Worm (Caenorhabditis elegans): ENCODE data around the gene cyp-35A4.

Gene cyp-35A4

ce11 chrV:4005219-4005618, 26.2 kb upstream of the cyp-35A4 start, which contains the start of gene srh-8:
TSS of gene srh-8 (plus strand) at chrV:4005519.
- TF ChIP-seq T22C8.4 (GFP tag; IDR thresholded peaks at IDR 0.05) (no peak), cog-1 (tag; optimal IDR thresholded peaks at IDR 0.05) (no peak), ref-1 (GFP tag; conservative IDR thresholded peaks at IDR 0.05) (no peak), tab-1 (GFP tag; IDR thresholded peaks at IDR 0.05) (no peak), klf-2 (GFP tag; conservative IDR thresholded peaks at IDR 0.05) (no peak), flt-1 (GFP tag; IDR thresholded peaks at IDR 0.05) (no peak), ztf-23 (GFP tag; IDR thresholded peaks at IDR 0.05) (no peak), med-1 (GFP tag; optimal IDR thresholded peaks at IDR 0.05; ENCODE audit: insufficient read depth) (no peak), ztf-29 (GFP tag; IDR thresholded peaks at IDR 0.05) (no peak)

- no peak for TF ChIP-seq tab-1 (GFP tag; IDR thresholded peaks at IDR 0.05)
- TF ChIP-seq flt-1 (GFP tag; IDR thresholded peaks at IDR 0.05) = no peak
These were observed 23.5 kb upstream of the cyp-35A4 start, which contains the start of gene srh-7 for ce11 chrV:4007927-4008326. TSS of gene srh-7 (plus strand) at chrV:4008227.

ce11 chrV:4010170-4010569, 21.2 kb upstream of the cyp-35A4 start, which contains the start of gene srh-4:
TSS of gene srh-4 (plus strand) at chrV:4010470.
- TF ChIP-seq ztf-29 (GFP tag; IDR thresholded peaks at IDR 0.05) = no peak

ce11 chrV:4016780-4017179, 14.6 kb upstream of the cyp-35A4 start, which contains the start of gene srw-89:
TSS of gene srw-89 (plus strand) at chrV:4017080.
- TF ChIP-seq ztf-29 (GFP tag; IDR thresholded peaks at IDR 0.05) (no peak), ztf-23 (GFP tag; IDR thresholded peaks at IDR 0.05) (no peak), tab-1 (GFP tag; IDR thresholded peaks at IDR 0.05) (no peak), T22C8.4 (GFP tag; IDR thresholded peaks at IDR 0.05) (no peak), med-1 (GFP tag; optimal IDR thresholded peaks at IDR 0.05; ENCODE audit: insufficient read depth) (no peak), flt-1 (GFP tag; IDR thresholded peaks at IDR 0.05) (no peak), cog-1 (tag; optimal IDR thresholded peaks at IDR 0.05) (no peak), ref-1 (GFP tag; conservative IDR thresholded peaks at IDR 0.05) (no peak), klf-2 (GFP tag; conservative IDR thresholded peaks at IDR 0.05) (no peak)

- TF ChIP-seq cog-1 (tag; optimal IDR thresholded peaks at IDR 0.05) (no peak), klf-2 (GFP tag; conservative IDR thresholded peaks at IDR 0.05) (no peak), ztf-23 (GFP tag; IDR thresholded peaks at IDR 0.05) (no peak), med-1 (GFP tag; optimal IDR thresholded peaks at IDR 0.05; ENCODE audit: insufficient read depth) (no peak)
These were observed 12.8 kb upstream of the cyp-35A4 start for ce11 chrV:4018591-4018990.

- TF ChIP-seq tab-1 (GFP tag; IDR thresholded peaks at IDR 0.05) (no peak), T22C8.4 (GFP tag; IDR thresholded peaks at IDR 0.05) (no peak), ztf-23 (GFP tag; IDR thresholded peaks at IDR 0.05) (no peak), ref-1 (GFP tag; conservative IDR thresholded peaks at IDR 0.05) (no peak), flt-1 (GFP tag; IDR thresholded peaks at IDR 0.05) (no peak), med-1 (GFP tag; optimal IDR thresholded peaks at IDR 0.05; ENCODE audit: insufficient read depth) (no peak), ztf-29 (GFP tag; IDR thresholded peaks at IDR 0.05) (no peak), cog-1 (tag; optimal IDR thresholded peaks at IDR 0.05) (no peak), klf-2 (GFP tag; conservative IDR thresholded peaks at IDR 0.05) (no peak)
These were observed 12.2 kb upstream of the cyp-35A4 start, which contains the start of gene K09D9.3 for ce11 chrV:4019188-4019587. TSS of gene K09D9.3 (plus strand) at chrV:4019488.

- TF ChIP-seq ztf-29 (GFP tag; IDR thresholded peaks at IDR 0.05) (no peak), med-1 (GFP tag; optimal IDR thresholded peaks at IDR 0.05; ENCODE audit: insufficient read depth) (no peak), cog-1 (tag; optimal IDR thresholded peaks at IDR 0.05) (no peak), ztf-23 (GFP tag; IDR thresholded peaks at IDR 0.05) (no peak), T22C8.4 (GFP tag; IDR thresholded peaks at IDR 0.05) (no peak), klf-2 (GFP tag; conservative IDR thresholded peaks at IDR 0.05) (no peak), tab-1 (GFP tag; IDR thresholded peaks at IDR 0.05) (no peak), flt-1 (GFP tag; IDR thresholded peaks at IDR 0.05) (no peak)
These were observed 9.6 kb upstream of the cyp-35A4 start, which contains the start of gene K09D9.14 for ce11 chrV:4021776-4022175. TSS of gene K09D9.14 (minus strand) at chrV:4021876.

- TF ChIP-seq ztf-23 (GFP tag; IDR thresholded peaks at IDR 0.05) = no peak
These were observed 9.1 kb upstream of the cyp-35A4 start, which contains the start of gene cyp-35A3 for ce11 chrV:4022309-4022708. TSS of gene cyp-35A3 (plus strand) at chrV:4022609.

- TF ChIP-seq ztf-29 (GFP tag; IDR thresholded peaks at IDR 0.05) (no peak), klf-2 (GFP tag; conservative IDR thresholded peaks at IDR 0.05) (no peak), cog-1 (tag; optimal IDR thresholded peaks at IDR 0.05) (no peak), med-1 (GFP tag; optimal IDR thresholded peaks at IDR 0.05; ENCODE audit: insufficient read depth) (no peak), T22C8.4 (GFP tag; IDR thresholded peaks at IDR 0.05) (no peak), ref-1 (GFP tag; conservative IDR thresholded peaks at IDR 0.05) (no peak), ztf-23 (GFP tag; IDR thresholded peaks at IDR 0.05) (no peak), flt-1 (GFP tag; IDR thresholded peaks at IDR 0.05) (no peak)
These were observed 6.6 kb upstream of the cyp-35A4 start, which contains the start of gene K09D9.1 for ce11 chrV:4024777-4025176. TSS of gene K09D9.1 (plus strand) at chrV:4025047.

- TF ChIP-seq klf-2 (GFP tag; conservative IDR thresholded peaks at IDR 0.05) = 0 out of 2 replicates have a peak, but pooled peaks have one; percentile 48
- TF ChIP-seq med-1 (GFP tag; optimal IDR thresholded peaks at IDR 0.05; ENCODE audit: insufficient read depth) = peak; percentile 16
- TF ChIP-seq ref-1 (GFP tag; conservative IDR thresholded peaks at IDR 0.05) = 0 out of 2 replicates have a peak, but pooled peaks have one; percentile 4
- TF ChIP-seq T22C8.4 (GFP tag; IDR thresholded peaks at IDR 0.05) = no peak
These were observed 1.8 kb upstream of the cyp-35A4 start for ce11 chrV:4029627-4030026.

- no peak for TF ChIP-seq ztf-23 (GFP tag; IDR thresholded peaks at IDR 0.05)
- TF ChIP-seq klf-2 (GFP tag; conservative IDR thresholded peaks at IDR 0.05) = no peak
These were observed 2.9 kb downstream of the cyp-35A4 start, which contains the start of gene C49G7.7 for ce11 chrV:4034303-4034702. TSS of gene C49G7.7 (plus strand) at chrV:4034476.

Measured in whole organism, midembryonic.